Worm (Caenorhabditis elegans) whole organism, L4 larva: ENCODE data around the gene T14G8.2.

ENCODE experiments used
- Y105C5A.15 ChIP-seq: fragments of 200-800 bp; sonication (Bioruptor generic); IDR thresholded peaks from 2 replicates; pipeline ENCODE4 v1.3.6; 2022; ENCODE audit warnings: missing genetic modification characterization, missing compliant biosample characterization
- aha-1 ChIP-seq: fragments of 150-350 bp; peaks from one replicate; lab custom pipeline; 2014; ENCODE audit warnings: missing biosample characterization, missing genetic modification characterization
- ama-1 ChIP-seq: fragments of 150-350 bp; optimal IDR thresholded peaks from 2 replicates; lab custom pipeline; 2014; ENCODE audit warnings: inconsistent platforms, mixed read lengths
- ceh-82 ChIP-seq: sonication (generic microtip); optimal IDR thresholded peaks from 2 replicates; lab custom pipeline; 2017; ENCODE audit warnings: missing biosample characterization, missing genetic modification characterization
- egl-43 ChIP-seq: fragments of 200-800 bp; sonication (Bioruptor generic); IDR thresholded peaks from 2 replicates; pipeline ENCODE4 v1.3.6; 2022; ENCODE audit warnings: missing genetic modification reagents, missing genetic modification characterization, missing compliant biosample characterization
- lin-1 ChIP-seq: fragments of 200-800 bp; sonication (Bioruptor generic); IDR thresholded peaks from 2 replicates; pipeline ENCODE4 v1.3.6; 2022; ENCODE audit warnings: missing genetic modification reagents, missing genetic modification characterization, missing compliant biosample characterization
- lsy-2 ChIP-seq, 2 experiments: fragments of 150-350 bp in 1 of 2; sonication (generic microtip) in 1 of 2; optimal IDR thresholded peaks; 2 replicates each; lab custom pipeline; 2014 to 2017; ENCODE audit warnings: missing biosample characterization in 2 of 2, missing genetic modification characterization in 2 of 2
- nhr-11 ChIP-seq: fragments of 150-350 bp; optimal IDR thresholded peaks from 2 replicates; lab custom pipeline; 2014; ENCODE audit warnings: missing biosample characterization, missing genetic modification characterization
- nhr-77 ChIP-seq: fragments of 150-350 bp; optimal IDR thresholded peaks from 2 replicates; lab custom pipeline; 2014; ENCODE audit warnings: missing biosample characterization, missing genetic modification characterization
- pqm-1 ChIP-seq: sonication (generic microtip); optimal IDR thresholded peaks from 2 replicates; lab custom pipeline; 2017; ENCODE audit warnings: missing biosample characterization, missing genetic modification characterization
- spr-3 ChIP-seq: fragments of 200-800 bp; sonication (Bioruptor generic); optimal IDR thresholded peaks from 2 replicates; lab custom pipeline; 2018; ENCODE audit warnings: mild to moderate bottlenecking, missing genetic modification characterization, missing compliant biosample characterization
- zip-2 ChIP-seq: fragments of 150-350 bp; optimal IDR thresholded peaks from 2 replicates; lab custom pipeline; 2014; ENCODE audit warnings: missing biosample characterization, missing genetic modification characterization

ce11 chrX:12874798-12875342 is 17.1 kb downstream of the T14G8.2 start:
- TF ChIP-seq ceh-82 (no peak), pqm-1 (peak; percentile 12), aha-1 (tag; lab: Kevin White, UChicago) (no peak), Y105C5A.15 (no peak), zip-2 (tag; lab: Kevin White, UChicago) (no peak), lsy-2 (tag; optimal IDR thresholded peaks at IDR 0.05; lab: Kevin White, UChicago) (no peak), egl-43 (GFP tag; lab: Robert Waterston, UW) (no peak), spr-3 (no peak), nhr-77 (tag; lab: Kevin White, UChicago) (no peak), nhr-11 (tag; lab: Kevin White, UChicago) (no peak), lin-1 (GFP tag; lab: Robert Waterston, UW) (no peak), ama-1 (lab: Kevin White, UChicago) (no peak)
